Worm (Caenorhabditis elegans): ENCODE results near the gene nspg-7.2.

DNA sequence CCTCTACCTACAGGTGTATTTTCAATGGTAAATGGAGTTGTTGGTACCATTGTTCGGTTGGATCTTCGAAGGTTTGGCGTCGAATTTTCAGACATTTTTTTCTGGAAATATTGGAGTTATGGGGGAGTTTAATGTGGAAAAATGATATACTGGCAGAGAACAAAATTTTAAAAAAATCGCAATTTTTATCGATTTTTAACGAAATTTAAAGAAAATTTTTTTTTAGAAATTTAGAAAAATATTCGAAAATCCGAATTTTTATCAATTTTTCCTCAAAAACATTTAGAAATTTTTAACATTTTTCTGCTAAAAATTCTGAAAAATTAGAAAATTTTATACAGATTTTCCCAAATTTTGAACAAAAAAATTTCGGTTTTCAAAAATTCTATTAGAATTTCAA, 20.4 kb upstream of the nspg-7.2 start, which contains the start of gene Y53G8AM.8:
- TF ChIP-seq zfh-2 (GFP tag; conservative IDR thresholded peaks at IDR 0.05) (no peak), nfya-1 (tag; optimal IDR thresholded peaks at IDR 0.05; ENCODE audit: borderline replicate concordance, insufficient read depth) (no peak), lag-1 (GFP tag; IDR thresholded peaks at IDR 0.05) (no peak), nhr-90 (tag; optimal IDR thresholded peaks at IDR 0.05) (no peak), C06A6.2 (GFP tag; conservative IDR thresholded peaks at IDR 0.05) (no peak), ceh-91 (GFP tag; IDR thresholded peaks at IDR 0.05) (no peak), F52B5.7 (tag; optimal IDR thresholded peaks at IDR 0.05) (no peak), Y79H2A.3 (GFP tag; conservative IDR thresholded peaks at IDR 0.05) (no peak), sea-2 (GFP tag; IDR thresholded peaks at IDR 0.05) (no peak), snpc-4 (GFP tag; optimal IDR thresholded peaks at IDR 0.05) (no peak), snpc-4 (tag; optimal IDR thresholded peaks at IDR 0.05) (no peak)
